Worm (Caenorhabditis elegans): ENCODE measurements around the gene wah-1.
A peak's percentile ranks its signal among the peaks of the same experiment; 100 is the strongest.

ce11 chrIII:12020074-12020602, 30.2 kb downstream of the wah-1 start, which contains the start of gene brp-1:
- TF ChIP-seq unc-62 (GFP tag; optimal IDR thresholded peaks at IDR 0.05), result no peak
- TF ChIP-seq skn-1 (tag; optimal IDR thresholded peaks at IDR 0.05), result peak; percentile 28
- no peak for TF ChIP-seq sox-4 (tag; optimal IDR thresholded peaks at IDR 0.05)
- TF ChIP-seq nhr-28 (tag; optimal IDR thresholded peaks at IDR 0.05), result no peak
- TF ChIP-seq nhr-84 (tag; optimal IDR thresholded peaks at IDR 0.05), result no peak
- no peak for TF ChIP-seq ama-1 (optimal IDR thresholded peaks at IDR 0.05)
- TF ChIP-seq dpl-1 (GFP tag; optimal IDR thresholded peaks at IDR 0.05), result peak in 1 of 3 experiments; percentile 14
- no peak for TF ChIP-seq lir-3 (tag; optimal IDR thresholded peaks at IDR 0.05; ENCODE audit: poor library complexity)
- TF ChIP-seq lin-13 (GFP tag; optimal IDR thresholded peaks at IDR 0.05), result no peak
- TF ChIP-seq Y116A8C.19 (tag; optimal IDR thresholded peaks at IDR 0.05; ENCODE audit: borderline replicate concordance), result no peak

Data from whole organism, L1 larva.